Worm (Caenorhabditis elegans) whole organism, late embryonic: ENCODE results near the gene bir-2.
A peak's percentile ranks its signal among the peaks of the same experiment; 100 is the strongest.

ENCODE experiments used
- C08G9.2 ChIP-seq: sonication (generic microtip); optimal IDR thresholded peaks from 2 replicates; lab custom pipeline; 2016; ENCODE audit warnings: mild to moderate bottlenecking, missing genetic modification characterization, moderate library complexity, missing compliant biosample characterization
- C38D4.7 ChIP-seq: fragments of 200-800 bp; sonication (Bioruptor generic); optimal IDR thresholded peaks from 2 replicates; lab custom pipeline; 2018; ENCODE audit warnings: mild to moderate bottlenecking, missing genetic modification characterization, moderate library complexity, missing compliant biosample characterization
- K02D7.2 ChIP-seq: sonication (generic microtip); optimal IDR thresholded peaks from 2 replicates; lab custom pipeline; 2017; ENCODE audit warnings: mild to moderate bottlenecking, missing genetic modification characterization, missing compliant biosample characterization
- T23F11.4 ChIP-seq: fragments of 200-800 bp; sonication (Bioruptor generic); optimal IDR thresholded peaks from 2 replicates; lab custom pipeline; 2018; ENCODE audit warnings: mild to moderate bottlenecking, missing genetic modification characterization, missing compliant biosample characterization
- Y22D7AL.16 ChIP-seq: sonication (generic microtip); optimal IDR thresholded peaks from 2 replicates; lab custom pipeline; 2016; ENCODE audit warnings: missing genetic modification characterization, missing compliant biosample characterization
- ahr-1 ChIP-seq: sonication (generic microtip); optimal IDR thresholded peaks from 2 replicates; lab custom pipeline; 2016; ENCODE audit warnings: missing genetic modification characterization, missing compliant biosample characterization
- ama-1 ChIP-seq: fragments of 150-350 bp; optimal IDR thresholded peaks from 2 replicates; lab custom pipeline; 2014
- ceh-18 ChIP-seq: sonication (generic microtip); optimal IDR thresholded peaks from 2 replicates; lab custom pipeline; 2016; ENCODE audit warnings: missing genetic modification characterization, missing compliant biosample characterization
- ceh-19 ChIP-seq: fragments of 200-800 bp; sonication (Bioruptor generic); optimal IDR thresholded peaks from 2 replicates; lab custom pipeline; 2018; ENCODE audit warnings: mild to moderate bottlenecking, missing genetic modification characterization, missing compliant biosample characterization
- ceh-2 ChIP-seq: sonication (generic microtip); optimal IDR thresholded peaks from 2 replicates; lab custom pipeline; 2016; ENCODE audit warnings: missing genotype, missing genetic modification characterization, missing compliant biosample characterization
- ceh-24 ChIP-seq: sonication (generic microtip); optimal IDR thresholded peaks from 2 replicates; lab custom pipeline; 2016; ENCODE audit warnings: mild to moderate bottlenecking, missing genetic modification characterization, missing compliant biosample characterization
- ceh-30 ChIP-seq: fragments of 150-350 bp; optimal IDR thresholded peaks from 2 replicates; lab custom pipeline; 2014; ENCODE audit warnings: missing biosample characterization, missing genetic modification characterization
- ceh-34 ChIP-seq: sonication (generic microtip); optimal IDR thresholded peaks from 2 replicates; lab custom pipeline; 2016; ENCODE audit warnings: mild to moderate bottlenecking, missing genetic modification characterization, missing compliant biosample characterization
- ceh-45 ChIP-seq: fragments of 200-800 bp; sonication (Bioruptor generic); IDR thresholded peaks from 2 replicates; pipeline ENCODE4 v1.3.6; 2022; ENCODE audit warnings: missing genetic modification reagents, missing genetic modification characterization, missing compliant biosample characterization
- ceh-48 ChIP-seq: sonication (generic microtip); optimal IDR thresholded peaks from 2 replicates; lab custom pipeline; 2016; ENCODE audit warnings: missing genetic modification characterization, inconsistent platforms, missing compliant biosample characterization
- che-1 ChIP-seq: sonication (generic microtip); optimal IDR thresholded peaks from 2 replicates; lab custom pipeline; 2016; ENCODE audit warnings: mild to moderate bottlenecking, missing genetic modification characterization, missing compliant biosample characterization
- dmd-4 ChIP-seq: sonication (generic microtip); optimal IDR thresholded peaks from 2 replicates; lab custom pipeline; 2016; ENCODE audit warnings: borderline replicate concordance, missing genetic modification characterization, missing compliant biosample characterization
- dve-1 ChIP-seq: sonication (generic microtip); optimal IDR thresholded peaks from 2 replicates; lab custom pipeline; 2017; ENCODE audit warnings: antibody characterized with exemption, mild to moderate bottlenecking, missing genetic modification characterization, missing compliant biosample characterization
- elt-2 ChIP-seq: sonication (generic microtip); optimal IDR thresholded peaks from 2 replicates; lab custom pipeline; 2016; ENCODE audit warnings: missing genetic modification reagents, missing genetic modification characterization, missing compliant biosample characterization
- elt-4 ChIP-seq: sonication (generic microtip); optimal IDR thresholded peaks from 2 replicates; lab custom pipeline; 2016; ENCODE audit warnings: missing genetic modification characterization, missing compliant biosample characterization
- ets-4 ChIP-seq: sonication (generic microtip); optimal IDR thresholded peaks from 2 replicates; lab custom pipeline; 2016; ENCODE audit warnings: missing genetic modification characterization, missing compliant biosample characterization
- fkh-6 ChIP-seq: sonication (generic microtip); optimal IDR thresholded peaks from 2 replicates; lab custom pipeline; 2016; ENCODE audit warnings: missing genetic modification characterization, missing compliant biosample characterization
- gmeb-2 ChIP-seq: sonication (generic microtip); optimal IDR thresholded peaks from 2 replicates; lab custom pipeline; 2016; ENCODE audit warnings: missing genetic modification characterization, inconsistent platforms, missing compliant biosample characterization
- hlh-30 ChIP-seq: sonication (generic microtip); optimal IDR thresholded peaks from 2 replicates; lab custom pipeline; 2017; ENCODE audit warnings: antibody characterized with exemption, missing genetic modification characterization, missing compliant biosample characterization; ENCODE audit not compliant: insufficient read depth
- hlh-6 ChIP-seq: sonication (generic microtip); optimal IDR thresholded peaks from 2 replicates; lab custom pipeline; 2016; ENCODE audit warnings: missing genotype, missing genetic modification characterization, missing compliant biosample characterization
- hlh-8 ChIP-seq: sonication (generic microtip); optimal IDR thresholded peaks from 2 replicates; lab custom pipeline; 2016; ENCODE audit warnings: missing genotype, missing genetic modification characterization, missing compliant biosample characterization
- lim-6 ChIP-seq: sonication (generic microtip); optimal IDR thresholded peaks from 2 replicates; lab custom pipeline; 2016; ENCODE audit warnings: missing genetic modification characterization, missing compliant biosample characterization
- lin-11 ChIP-seq: fragments of 200-800 bp; sonication (Bioruptor generic); optimal IDR thresholded peaks from 2 replicates; lab custom pipeline; 2018; ENCODE audit warnings: mild to moderate bottlenecking, missing genetic modification characterization, missing compliant biosample characterization
- madf-2 ChIP-seq: sonication (generic microtip); optimal IDR thresholded peaks from 2 replicates; lab custom pipeline; 2017; ENCODE audit warnings: missing genetic modification characterization, missing compliant biosample characterization
- nhr-232 ChIP-seq: sonication (generic microtip); optimal IDR thresholded peaks from 2 replicates; lab custom pipeline; 2016; ENCODE audit warnings: missing genetic modification characterization, missing compliant biosample characterization
- npax-4 ChIP-seq: sonication (generic microtip); optimal IDR thresholded peaks from 2 replicates; lab custom pipeline; 2016; ENCODE audit warnings: missing genetic modification characterization, missing compliant biosample characterization
- odd-2 ChIP-seq: sonication (generic microtip); optimal IDR thresholded peaks from 2 replicates; lab custom pipeline; 2017; ENCODE audit warnings: antibody characterized with exemption, mild to moderate bottlenecking, missing genetic modification characterization, missing compliant biosample characterization
- pag-3 ChIP-seq: sonication (generic microtip); optimal IDR thresholded peaks from 2 replicates; lab custom pipeline; 2016; ENCODE audit warnings: missing compliant biosample characterization, missing genetic modification characterization, borderline replicate concordance
- pat-9 ChIP-seq: fragments of 200-800 bp; sonication (Bioruptor generic); optimal IDR thresholded peaks from 2 replicates; lab custom pipeline; 2018; ENCODE audit warnings: mild to moderate bottlenecking, missing genetic modification characterization, moderate library complexity, missing compliant biosample characterization
- pqm-1 ChIP-seq: sonication (generic microtip); optimal IDR thresholded peaks from 2 replicates; lab custom pipeline; 2016; ENCODE audit warnings: missing genetic modification characterization, missing compliant biosample characterization
- ref-2 ChIP-seq: sonication (generic microtip); optimal IDR thresholded peaks from 2 replicates; lab custom pipeline; 2016; ENCODE audit warnings: missing genetic modification characterization, missing compliant biosample characterization
- sox-2 ChIP-seq: fragments of 200-800 bp; sonication (Bioruptor generic); IDR thresholded peaks from 2 replicates; pipeline ENCODE4 v1.3.6; 2022; ENCODE audit warnings: missing genetic modification reagents, missing genetic modification characterization, missing compliant biosample characterization
- tbx-7 ChIP-seq: sonication (generic microtip); optimal IDR thresholded peaks from 2 replicates; lab custom pipeline; 2016; ENCODE audit warnings: missing genotype, missing genetic modification characterization, missing compliant biosample characterization
- unc-42 ChIP-seq: sonication (generic microtip); optimal IDR thresholded peaks from 2 replicates; lab custom pipeline; 2016; ENCODE audit warnings: missing genotype, missing genetic modification characterization, missing compliant biosample characterization
- unc-55 ChIP-seq: sonication (generic microtip); optimal IDR thresholded peaks from 2 replicates; lab custom pipeline; 2017; ENCODE audit warnings: missing biosample characterization, missing genetic modification reagents, missing genetic modification characterization
- unc-86 ChIP-seq: sonication (generic microtip); optimal IDR thresholded peaks from 2 replicates; lab custom pipeline; 2016; ENCODE audit warnings: missing genetic modification characterization, missing compliant biosample characterization

The bir-2 gene

DNA sequence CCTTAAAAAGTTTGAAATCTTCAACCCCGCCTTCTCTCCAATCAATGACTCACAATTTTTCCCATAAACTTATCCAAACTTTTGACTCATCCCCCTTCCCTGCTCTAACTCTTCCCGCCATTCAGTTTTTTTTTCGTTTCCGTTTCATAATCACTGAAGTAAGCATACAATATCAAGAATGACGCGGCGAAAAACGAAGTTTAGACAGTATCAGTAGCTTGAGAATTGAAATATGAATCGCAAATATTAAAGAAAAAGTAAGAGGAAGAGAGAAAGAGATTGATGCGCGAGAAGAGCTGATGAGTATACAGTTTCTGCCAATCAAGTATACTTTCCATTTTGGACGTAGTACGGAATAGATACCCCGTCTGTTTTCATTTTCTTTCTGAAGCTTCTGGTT lies 8.8 kb downstream of the bir-2 start:
- TF ChIP-seq ceh-2 (tag; lab: Kevin White, UChicago) = no peak
- TF ChIP-seq ama-1 = no peak
- TF ChIP-seq pqm-1 (tag; lab: Kevin White, UChicago) = no peak
- no peak for TF ChIP-seq ceh-30 (tag; lab: Kevin White, UChicago)
- no peak for TF ChIP-seq ceh-18 (tag; lab: Kevin White, UChicago)
- no peak for TF ChIP-seq madf-2 (tag; lab: Kevin White, UChicago)
- no peak for TF ChIP-seq npax-4 (tag; lab: Kevin White, UChicago)
- TF ChIP-seq ref-2 (tag; lab: Kevin White, UChicago) = no peak
- TF ChIP-seq ets-4 (tag; lab: Kevin White, UChicago) = no peak
- TF ChIP-seq odd-2 = no peak
- TF ChIP-seq lim-6 (tag; lab: Kevin White, UChicago) = no peak
- TF ChIP-seq ahr-1 (tag; lab: Kevin White, UChicago) = no peak
- no peak for TF ChIP-seq elt-2 (tag; lab: Kevin White, UChicago)
- TF ChIP-seq pat-9 (tag; lab: Kevin White, UChicago) = no peak
- TF ChIP-seq ceh-34 (tag; lab: Kevin White, UChicago) = no peak
- TF ChIP-seq, all 69 proteins: peak for 0

DNA sequence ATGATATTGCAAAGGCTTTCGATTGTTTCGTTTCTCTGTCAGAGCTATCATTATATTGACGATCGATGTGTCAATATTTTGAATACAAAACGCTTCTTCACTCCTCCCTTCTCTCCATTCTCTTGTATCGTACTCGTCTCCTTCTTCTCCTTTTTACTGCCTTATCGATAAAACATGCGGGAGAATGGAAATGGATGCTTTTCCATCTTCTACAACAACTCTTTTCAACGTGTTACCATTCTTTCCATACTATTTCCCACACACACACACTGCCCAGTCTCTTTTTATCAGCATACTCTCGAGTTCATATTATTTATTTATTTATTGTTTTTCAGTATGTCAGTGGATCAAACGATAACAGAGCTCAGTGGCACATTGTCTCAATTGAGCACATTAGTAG lies 10.0 kb downstream of the bir-2 start, which contains the start of gene C50B8.6:
Gene C50B8.6 (plus strand): TSS at position 336 of the 400 bp plus-strand sequence.
- no peak for TF ChIP-seq gmeb-2 (tag; lab: Kevin White, UChicago)
- TF ChIP-seq dmd-4 (tag; lab: Kevin White, UChicago) = no peak
- TF ChIP-seq dve-1 (tag; lab: Kevin White, UChicago) = no peak
- TF ChIP-seq ceh-30 (tag; lab: Kevin White, UChicago) = no peak
- TF ChIP-seq ets-4 (tag; lab: Kevin White, UChicago) = no peak
- TF ChIP-seq hlh-30 (tag; lab: Kevin White, UChicago) = no peak
- TF ChIP-seq Y22D7AL.16 (tag; lab: Kevin White, UChicago) = no peak
- no peak for TF ChIP-seq fkh-6 (tag; lab: Kevin White, UChicago)
- TF ChIP-seq unc-42 (tag; lab: Kevin White, UChicago) = no peak
- no peak for TF ChIP-seq elt-4 (tag; lab: Kevin White, UChicago)
- TF ChIP-seq hlh-8 (tag; lab: Kevin White, UChicago) = no peak
- no peak for TF ChIP-seq C08G9.2
- TF ChIP-seq ceh-48 (tag; lab: Kevin White, UChicago) = no peak
- TF ChIP-seq ceh-19 (GFP tag; lab: Kevin White, UChicago) = no peak
- TF ChIP-seq che-1 (tag; lab: Kevin White, UChicago) = no peak
- no peak for TF ChIP-seq odd-2
- TF ChIP-seq, all 69 proteins: peak for 0

DNA sequence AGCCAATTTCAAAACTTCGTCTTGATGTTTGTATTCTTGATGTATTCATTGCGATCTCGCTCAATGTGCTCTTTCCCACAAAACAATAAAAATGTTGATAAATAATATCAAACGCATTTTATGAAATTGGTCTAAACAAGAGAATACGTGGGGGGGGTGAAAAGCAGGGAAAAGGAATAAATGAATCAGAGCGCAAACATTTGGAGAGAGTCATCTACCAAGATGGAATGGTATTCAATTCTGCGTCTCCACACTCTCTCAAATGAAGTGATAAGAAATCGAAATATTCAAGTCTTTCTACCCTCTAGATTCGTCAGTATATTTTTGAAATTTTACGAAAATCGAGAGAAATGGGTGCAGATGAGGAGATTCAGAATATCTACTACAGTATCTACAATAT lies 12.0 kb downstream of the bir-2 start, which contains the start of gene C50B8.5:
Gene C50B8.5 (plus strand): TSS at position 273 of the 400 bp plus-strand sequence.
- TF ChIP-seq dve-1 (tag; lab: Kevin White, UChicago) (peak; percentile 4), ama-1 (no peak)

DNA sequence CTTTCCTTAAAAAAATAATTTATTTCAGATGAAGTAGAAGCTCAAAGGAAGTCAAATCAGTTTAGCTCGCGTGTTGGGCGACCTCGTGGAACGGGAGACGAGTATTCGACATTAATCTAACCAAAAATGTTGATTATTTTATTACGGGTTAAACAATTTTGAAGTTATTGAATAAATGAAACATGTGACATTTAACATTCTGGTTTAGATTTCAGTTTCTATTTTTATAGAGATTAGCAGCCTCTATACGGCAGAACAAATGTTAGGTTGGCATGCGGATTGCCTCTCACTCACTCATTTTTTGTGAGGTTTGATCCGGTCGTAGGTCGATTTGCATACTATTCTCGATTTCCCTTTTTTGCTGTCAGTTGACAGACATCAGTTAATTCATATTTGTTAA lies 15.8 kb downstream of the bir-2 start, which contains the start of gene F53F4.1:
Gene F53F4.1 (plus strand): TSS at position 301 of the 400 bp plus-strand sequence.
- no peak for TF ChIP-seq ceh-45 (GFP tag; lab: Robert Waterston, UW)
- no peak for TF ChIP-seq che-1 (tag; lab: Kevin White, UChicago)
- TF ChIP-seq fkh-6 (tag; lab: Kevin White, UChicago) = no peak
- TF ChIP-seq pag-3 (tag; lab: Kevin White, UChicago) = no peak
- no peak for TF ChIP-seq ceh-24 (tag; lab: Kevin White, UChicago)

DNA sequence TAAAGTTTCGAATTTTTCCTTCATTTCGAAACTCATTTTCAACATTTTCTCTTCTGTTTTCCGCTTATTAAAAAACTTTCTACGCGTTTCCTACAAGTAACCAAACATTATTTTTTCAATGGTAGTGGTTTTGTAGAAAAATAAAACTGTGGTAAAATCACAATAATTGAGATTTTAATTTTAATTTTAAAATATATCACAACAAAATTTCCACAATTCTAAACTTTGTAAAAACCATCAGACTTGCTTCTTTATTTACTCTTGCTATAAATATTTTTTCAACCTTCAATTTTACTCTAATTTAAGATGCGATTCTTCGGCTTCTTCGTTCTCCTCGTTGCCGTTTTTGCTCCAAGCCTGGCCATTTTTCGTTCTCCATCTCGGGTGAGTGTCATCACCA lies 19.3 kb downstream of the bir-2 start, which contains the start of gene F53F4.17:
Gene F53F4.17 (plus strand): TSS at position 301 of the 400 bp plus-strand sequence.
- TF ChIP-seq T23F11.4 (GFP tag; lab: Kevin White, UChicago) (no peak), dve-1 (tag; lab: Kevin White, UChicago) (no peak), sox-2 (GFP tag; lab: Robert Waterston, UW) (no peak), hlh-30 (tag; lab: Kevin White, UChicago) (no peak), ceh-18 (tag; lab: Kevin White, UChicago) (no peak), unc-55 (GFP tag; lab: Kevin White, UChicago) (no peak), unc-86 (no peak), tbx-7 (no peak), gmeb-2 (tag; lab: Kevin White, UChicago) (no peak), ref-2 (tag; lab: Kevin White, UChicago) (no peak), hlh-6 (tag; lab: Kevin White, UChicago) (no peak), lin-11 (tag; lab: Kevin White, UChicago) (no peak), pqm-1 (tag; lab: Kevin White, UChicago) (no peak), C38D4.7 (GFP tag; lab: Kevin White, UChicago) (no peak), pat-9 (tag; lab: Kevin White, UChicago) (no peak), Y22D7AL.16 (tag; lab: Kevin White, UChicago) (no peak), nhr-232 (tag; lab: Kevin White, UChicago) (no peak), K02D7.2 (no peak)
